Worm (Caenorhabditis elegans) whole organism, L2 larva: ENCODE results near the gene Y48A6B.14.
A peak's percentile ranks its signal among the peaks of the same experiment; 100 is the strongest.

Experiments used
- C34F6.9 ChIP-seq: fragments of 150-350 bp; optimal IDR thresholded peaks from 2 replicates; lab custom pipeline; 2014; ENCODE audit warnings: missing biosample characterization, missing genetic modification characterization
- F13H6.1 ChIP-seq: sonication (generic microtip); optimal IDR thresholded peaks from 2 replicates; lab custom pipeline; 2016; ENCODE audit warnings: missing genetic modification characterization, missing compliant biosample characterization
- R02D3.7 ChIP-seq: fragments of 150-350 bp; optimal IDR thresholded peaks from 2 replicates; lab custom pipeline; 2014; ENCODE audit warnings: missing biosample characterization, missing genetic modification characterization
- Y55F3AM.14 ChIP-seq: fragments of 200-800 bp; sonication (Bioruptor generic); optimal IDR thresholded peaks from 2 replicates; lab custom pipeline; 2018; ENCODE audit warnings: mild to moderate bottlenecking, missing genetic modification characterization, missing compliant biosample characterization
- alr-1 ChIP-seq: fragments of 150-350 bp; optimal IDR thresholded peaks from 2 replicates; lab custom pipeline; 2014; ENCODE audit warnings: missing biosample characterization, missing genetic modification characterization
- aly-2 ChIP-seq: fragments of 150-350 bp; optimal IDR thresholded peaks from 2 replicates; lab custom pipeline; 2014; ENCODE audit warnings: missing biosample characterization, missing genetic modification characterization
- ama-1 ChIP-seq: fragments of 150-350 bp; optimal IDR thresholded peaks from 2 replicates; lab custom pipeline; 2018; ENCODE audit warnings: inconsistent platforms
- ceh-82 ChIP-seq: fragments of 150-350 bp; optimal IDR thresholded peaks from 2 replicates; lab custom pipeline; 2014; ENCODE audit warnings: missing biosample characterization, missing genetic modification characterization
- crh-2 ChIP-seq: sonication (generic microtip); optimal IDR thresholded peaks from 2 replicates; lab custom pipeline; 2017; ENCODE audit warnings: missing biosample characterization, missing genetic modification characterization
- dmd-4 ChIP-seq: sonication (generic microtip); optimal IDR thresholded peaks from 2 replicates; lab custom pipeline; 2017; ENCODE audit warnings: missing biosample characterization, missing genetic modification characterization
- egl-27 ChIP-seq: sonication (generic microtip); optimal IDR thresholded peaks from 3 replicates; lab custom pipeline; 2017; ENCODE audit warnings: missing biosample characterization, missing genetic modification reagents, missing genetic modification characterization
- elt-1 ChIP-seq: fragments of 150-350 bp; optimal IDR thresholded peaks from 2 replicates; lab custom pipeline; 2014; ENCODE audit warnings: missing biosample characterization, missing genetic modification characterization
- fos-1 ChIP-seq: fragments of 150-350 bp; optimal IDR thresholded peaks from 2 replicates; lab custom pipeline; 2014; ENCODE audit warnings: missing biosample characterization, missing genetic modification characterization
- gmeb-1 ChIP-seq: fragments of 150-350 bp; optimal IDR thresholded peaks from 2 replicates; lab custom pipeline; 2014; ENCODE audit warnings: missing biosample characterization, missing genetic modification characterization
- lin-11 ChIP-seq: fragments of 150-350 bp; sonication (generic microtip); optimal IDR thresholded peaks from 2 replicates; lab custom pipeline; 2014; ENCODE audit warnings: missing biosample characterization, missing genetic modification characterization, inconsistent platforms, mixed read lengths
- lin-13 ChIP-seq: fragments of 150-350 bp; optimal IDR thresholded peaks from 2 replicates; lab custom pipeline; 2014; ENCODE audit warnings: missing biosample characterization, missing genetic modification reagents, missing genetic modification characterization
- lin-39 ChIP-seq: fragments of 150-350 bp; optimal IDR thresholded peaks from 2 replicates; lab custom pipeline; 2014; ENCODE audit warnings: missing biosample characterization, missing genetic modification reagents, missing genetic modification characterization
- lsy-2 ChIP-seq, 2 experiments: fragments of 150-350 bp in 1 of 2; sonication (generic microtip) in 1 of 2; optimal IDR thresholded peaks; 2 replicates each; lab custom pipeline; 2014 to 2017; ENCODE audit warnings: missing biosample characterization in 2 of 2, missing genetic modification characterization in 2 of 2
- mab-5 ChIP-seq: fragments of 150-350 bp; optimal IDR thresholded peaks from 2 replicates; lab custom pipeline; 2014; ENCODE audit warnings: missing biosample characterization, missing genetic modification characterization
- mdl-1 ChIP-seq, 2 experiments: fragments of 150-350 bp in 1 of 2; sonication (generic microtip) in 1 of 2; optimal IDR thresholded peaks; 2 replicates each; lab custom pipeline; 2017; ENCODE audit warnings: missing biosample characterization in 2 of 2, missing genetic modification characterization in 2 of 2
- nhr-10 ChIP-seq: sonication (generic microtip); optimal IDR thresholded peaks from 2 replicates; lab custom pipeline; 2017; ENCODE audit warnings: missing biosample characterization, missing genetic modification characterization
- nhr-12 ChIP-seq: fragments of 150-350 bp; optimal IDR thresholded peaks from 2 replicates; lab custom pipeline; 2014; ENCODE audit warnings: missing biosample characterization, missing genetic modification characterization
- nhr-129 ChIP-seq: fragments of 150-350 bp; optimal IDR thresholded peaks from 2 replicates; lab custom pipeline; 2014; ENCODE audit warnings: missing biosample characterization, missing genetic modification characterization
- nhr-23 ChIP-seq: fragments of 150-350 bp; optimal IDR thresholded peaks from 2 replicates; lab custom pipeline; 2014; ENCODE audit warnings: missing biosample characterization, missing genetic modification reagents, missing genetic modification characterization
- nhr-237 ChIP-seq: fragments of 150-350 bp; optimal IDR thresholded peaks from 2 replicates; lab custom pipeline; 2014; ENCODE audit warnings: missing biosample characterization, missing genetic modification characterization
- nhr-6 ChIP-seq: fragments of 150-350 bp; optimal IDR thresholded peaks from 2 replicates; lab custom pipeline; 2014; ENCODE audit warnings: missing biosample characterization, missing genetic modification characterization
- nhr-77 ChIP-seq: fragments of 150-350 bp; optimal IDR thresholded peaks from 2 replicates; lab custom pipeline; 2014; ENCODE audit warnings: missing biosample characterization, missing genetic modification characterization
- peb-1 ChIP-seq: fragments of 150-350 bp; optimal IDR thresholded peaks from 2 replicates; lab custom pipeline; 2014; ENCODE audit warnings: missing biosample characterization, missing genetic modification characterization
- skn-1 ChIP-seq: sonication (generic microtip); optimal IDR thresholded peaks from 2 replicates; lab custom pipeline; 2017; ENCODE audit warnings: missing biosample characterization, missing genetic modification characterization
- sma-3 ChIP-seq: sonication (generic microtip); optimal IDR thresholded peaks from 2 replicates; lab custom pipeline; 2016; ENCODE audit warnings: missing genetic modification reagents, missing genetic modification characterization, missing compliant biosample characterization
- unc-39 ChIP-seq: fragments of 150-350 bp; optimal IDR thresholded peaks from 2 replicates; lab custom pipeline; 2014; ENCODE audit warnings: missing biosample characterization, missing genetic modification characterization
- unc-55 ChIP-seq: fragments of 150-350 bp; sonication (generic microtip); optimal IDR thresholded peaks from 3 replicates; lab custom pipeline; 2014; ENCODE audit warnings: missing biosample characterization, missing genetic modification reagents, missing genetic modification characterization
- unc-62 ChIP-seq: fragments of 150-350 bp; optimal IDR thresholded peaks from 2 replicates; lab custom pipeline; 2014; ENCODE audit warnings: missing biosample characterization, missing genetic modification reagents, missing genetic modification characterization
- zag-1 ChIP-seq: fragments of 150-350 bp; optimal IDR thresholded peaks from 2 replicates; lab custom pipeline; 2014; ENCODE audit warnings: missing biosample characterization, missing genetic modification characterization
- ztf-1 ChIP-seq: fragments of 200-800 bp; sonication (Bioruptor generic); conservative IDR thresholded peaks from 2 replicates; pipeline ENCODE4 v1.3.6; 2022; ENCODE audit warnings: missing genetic modification characterization, missing compliant biosample characterization
- ztf-11 ChIP-seq: sonication (generic microtip); optimal IDR thresholded peaks from 2 replicates; lab custom pipeline; 2017; ENCODE audit warnings: missing biosample characterization, missing genetic modification characterization

The Y48A6B.14 gene

ce11 chrIII:11066691-11067090, 35.3 kb downstream of the Y48A6B.14 start (continued):
- TF ChIP-seq nhr-12 (tag; lab: Kevin White, UChicago) (no peak), Y55F3AM.14 (GFP tag; lab: Kevin White, UChicago) (peak; percentile 58), ceh-82 (tag; lab: Kevin White, UChicago) (no peak)

- TF ChIP-seq sma-3 (GFP tag; lab: Kevin White, UChicago) (no peak), nhr-129 (no peak)
These were observed 37.1 kb downstream of the Y48A6B.14 start, which contains the start of gene W09D6.1 for ce11 chrIII:11068553-11068952. W09D6.1 (plus strand) TSS chrIII:11068853.

- TF ChIP-seq C34F6.9 (tag; lab: Kevin White, UChicago) (no peak), peb-1 (tag; lab: Kevin White, UChicago) (no peak), gmeb-1 (tag; lab: Kevin White, UChicago) (no peak), unc-39 (tag; lab: Kevin White, UChicago) (no peak), alr-1 (tag; lab: Kevin White, UChicago) (no peak), unc-55 (GFP tag; lab: Kevin White, UChicago) (no peak), lsy-2 (tag; optimal IDR thresholded peaks at IDR 0.05; lab: Kevin White, UChicago) (no peak), lin-13 (no peak), lin-11 (tag; lab: Kevin White, UChicago) (no peak), ztf-1 (GFP tag; lab: Robert Waterston, UW) (no peak), F13H6.1 (tag; lab: Kevin White, UChicago) (no peak)
These were observed 37.9 kb downstream of the Y48A6B.14 start for ce11 chrIII:11069265-11069664.

- TF ChIP-seq aly-2 (tag; lab: Kevin White, UChicago) (no peak), Y55F3AM.14 (GFP tag; lab: Kevin White, UChicago) (no peak), ceh-82 (tag; lab: Kevin White, UChicago) (no peak), unc-62 (no peak), C34F6.9 (tag; lab: Kevin White, UChicago) (no peak), lin-13 (no peak), sma-3 (GFP tag; lab: Kevin White, UChicago) (no peak)
- TF ChIP-seq, all 48 proteins: peak for 0
These were observed 38.8 kb downstream of the Y48A6B.14 start for ce11 chrIII:11070210-11070609.

ce11 chrIII:11074214-11074613, 42.8 kb downstream of the Y48A6B.14 start, which contains the start of gene str-261:
str-261 (plus strand) TSS chrIII:11074514.
- TF ChIP-seq ceh-82 (tag; lab: Kevin White, UChicago) = no peak
- no peak for TF ChIP-seq nhr-23 (tag; lab: Kevin White, UChicago)
- TF ChIP-seq ztf-1 (GFP tag; lab: Robert Waterston, UW) = no peak
- no peak for TF ChIP-seq ama-1 (lab: Kevin White, UChicago)
- no peak for TF ChIP-seq R02D3.7 (tag; lab: Kevin White, UChicago)

- no peak for TF ChIP-seq skn-1
- no peak for TF ChIP-seq unc-62
- TF ChIP-seq aly-2 (tag; lab: Kevin White, UChicago) = no peak
- TF ChIP-seq lsy-2 (tag; optimal IDR thresholded peaks at IDR 0.05; lab: Kevin White, UChicago) = no peak
- no peak for TF ChIP-seq unc-55 (GFP tag; lab: Kevin White, UChicago)
- TF ChIP-seq nhr-237 (tag; lab: Kevin White, UChicago) = no peak
- no peak for TF ChIP-seq lin-39
- TF ChIP-seq ztf-11 = no peak
- TF ChIP-seq dmd-4 (tag; lab: Kevin White, UChicago) = no peak
- TF ChIP-seq mdl-1 (tag; optimal IDR thresholded peaks at IDR 0.05; lab: Kevin White, UChicago) = no peak
- no peak for TF ChIP-seq sma-3 (GFP tag; lab: Kevin White, UChicago)
- TF ChIP-seq alr-1 (tag; lab: Kevin White, UChicago) = no peak
These were observed 45.3 kb downstream of the Y48A6B.14 start for ce11 chrIII:11076743-11077142.

ce11 chrIII:11077404-11077803, 46.0 kb downstream of the Y48A6B.14 start, which contains the start of gene str-246:
str-246 (plus strand) TSS chrIII:11077704.
- TF ChIP-seq unc-62 (no peak), elt-1 (tag; lab: Kevin White, UChicago) (no peak), egl-27 (no peak), lin-13 (no peak), nhr-6 (tag; lab: Kevin White, UChicago) (no peak), nhr-12 (tag; lab: Kevin White, UChicago) (no peak), nhr-129 (no peak), ztf-1 (GFP tag; lab: Robert Waterston, UW) (no peak), mab-5 (tag; lab: Kevin White, UChicago) (no peak), fos-1 (tag; lab: Kevin White, UChicago) (no peak), zag-1 (tag; lab: Kevin White, UChicago) (no peak), crh-2 (no peak), skn-1 (no peak), C34F6.9 (tag; lab: Kevin White, UChicago) (no peak), mdl-1 (tag; optimal IDR thresholded peaks at IDR 0.05; lab: Kevin White, UChicago) (no peak), nhr-77 (tag; lab: Kevin White, UChicago) (no peak), sma-3 (GFP tag; lab: Kevin White, UChicago) (no peak), dmd-4 (tag; lab: Kevin White, UChicago) (no peak), Y55F3AM.14 (GFP tag; lab: Kevin White, UChicago) (no peak), nhr-10 (tag; lab: Kevin White, UChicago) (no peak)
